Fruit fly (Drosophila melanogaster): Measurements from ENCODE around the gene CG46059.

- no peak for TF ChIP-seq tai (GFP tag; optimal IDR thresholded peaks at IDR 0.05)
- no peak for TF ChIP-seq CG32264 (GFP tag; optimal IDR thresholded peaks at IDR 0.05)
- no peak for TF ChIP-seq Hr78 (GFP tag; optimal IDR thresholded peaks at IDR 0.05)
- TF ChIP-seq Dfd (GFP tag; optimal IDR thresholded peaks at IDR 0.05): no peak
- no peak for TF ChIP-seq rgr (GFP tag; optimal IDR thresholded peaks at IDR 0.05)
- TF ChIP-seq Myc (optimal IDR thresholded peaks at IDR 0.05): no peak
- no peak for TF ChIP-seq Rel (GFP tag; optimal IDR thresholded peaks at IDR 0.05)
- TF ChIP-seq Rel (tag; optimal IDR thresholded peaks at IDR 0.05): no peak
- TF ChIP-seq OdsH (GFP tag; optimal IDR thresholded peaks at IDR 0.05): no peak
- no peak for TF ChIP-seq CrebA (GFP tag; optimal IDR thresholded peaks at IDR 0.05; ENCODE audit: borderline replicate concordance)
Observed at dm6 chr2L:19208874-19209273, 25.3 kb upstream of the CG46059 start.

Data from whole organism, wandering third instar larva.